Worm (Caenorhabditis elegans): Measurements from ENCODE around the gene ZK354.7.

ZK354.7 gene

DNA sequence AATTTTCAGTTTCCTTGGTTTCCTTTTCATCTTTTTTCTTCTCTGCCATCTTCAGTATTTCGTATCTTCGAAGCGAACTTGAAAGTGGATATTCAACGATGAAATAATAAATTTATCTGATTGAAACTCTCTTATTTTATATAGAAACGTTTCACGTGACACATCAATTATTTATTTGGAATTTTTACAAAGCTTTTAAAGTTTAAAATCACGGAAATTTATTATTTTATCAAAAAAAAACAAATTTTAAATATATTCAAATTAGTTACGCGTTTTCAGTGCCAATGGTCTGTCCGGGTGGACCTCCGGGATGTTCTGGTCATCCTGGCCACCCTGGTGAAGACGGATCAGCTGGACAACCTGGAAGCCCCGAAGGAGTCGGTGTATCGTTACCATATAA lies at the start of gene ZK354.7:
ZK354.7 (minus strand) TSS at position 101 of the 400 bp plus-strand sequence.
- TF ChIP-seq skn-1 (tag; optimal IDR thresholded peaks at IDR 0.05) (no peak), nhr-23 (tag; optimal IDR thresholded peaks at IDR 0.05) (no peak), hmg-11 (tag; optimal IDR thresholded peaks at IDR 0.05) (no peak), lin-39 (tag; optimal IDR thresholded peaks at IDR 0.05) (no peak), tbx-2 (tag; optimal IDR thresholded peaks at IDR 0.05) (no peak), nhr-67 (tag; optimal IDR thresholded peaks at IDR 0.05) (no peak), nfya-1 (tag; optimal IDR thresholded peaks at IDR 0.05; ENCODE audit: insufficient read depth) (no peak), aly-2 (tag; optimal IDR thresholded peaks at IDR 0.05) (no peak), fkh-10 (GFP tag; optimal IDR thresholded peaks at IDR 0.05) (no peak), ceh-28 (tag; optimal IDR thresholded peaks at IDR 0.05) (no peak), nhr-43 (tag; optimal IDR thresholded peaks at IDR 0.05; ENCODE audit: poor library complexity, severe bottlenecking) (no peak), sea-2 (GFP tag; optimal IDR thresholded peaks at IDR 0.05) (no peak), unc-39 (tag; optimal IDR thresholded peaks at IDR 0.05) (no peak), ztf-4 (tag; optimal IDR thresholded peaks at IDR 0.05) (no peak), ceh-82 (tag; optimal IDR thresholded peaks at IDR 0.05) (no peak), nhr-76 (tag; optimal IDR thresholded peaks at IDR 0.05) (no peak), ztf-11 (tag; optimal IDR thresholded peaks at IDR 0.05) (no peak)

DNA sequence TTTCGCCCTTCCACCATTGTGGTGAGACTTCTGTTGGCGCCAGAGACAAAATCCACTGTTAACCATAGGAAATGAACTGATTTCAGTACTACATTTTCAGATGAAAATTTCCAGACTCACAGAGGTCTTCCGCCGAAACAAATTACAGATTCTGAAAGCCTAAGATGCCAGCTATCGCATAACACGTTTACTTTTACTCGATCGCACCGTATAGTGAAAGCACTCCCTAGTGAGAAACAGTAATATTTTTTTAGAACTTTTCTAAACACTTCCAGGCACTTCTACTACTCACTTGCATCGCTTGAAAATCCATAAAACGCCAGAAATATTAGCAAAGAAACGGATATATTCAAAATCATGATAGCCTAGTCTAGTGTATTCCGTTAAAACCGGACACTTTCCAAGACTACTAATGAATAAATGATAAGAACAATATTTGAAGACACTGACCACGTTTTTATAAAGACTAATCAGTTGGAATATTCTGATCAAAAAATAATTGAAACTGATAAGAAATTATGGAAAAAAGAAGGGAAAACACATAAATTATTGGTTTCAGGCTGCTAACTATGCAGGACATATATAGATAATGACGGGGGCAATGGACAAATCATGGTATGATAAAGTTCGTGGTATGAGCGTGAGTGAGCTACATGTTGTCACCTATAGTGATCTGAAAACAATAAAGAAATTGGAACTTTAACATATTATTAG lies 47.7 kb upstream of the ZK354.7 start, which contains the start of gene gba-4:
gba-4 (minus strand) TSS at position 418 of the 714 bp plus-strand sequence.
- TF ChIP-seq pqm-1 (tag; optimal IDR thresholded peaks at IDR 0.05) (peak; percentile 42), elt-2 (tag; optimal IDR thresholded peaks at IDR 0.05) (peak; percentile 81)

DNA sequence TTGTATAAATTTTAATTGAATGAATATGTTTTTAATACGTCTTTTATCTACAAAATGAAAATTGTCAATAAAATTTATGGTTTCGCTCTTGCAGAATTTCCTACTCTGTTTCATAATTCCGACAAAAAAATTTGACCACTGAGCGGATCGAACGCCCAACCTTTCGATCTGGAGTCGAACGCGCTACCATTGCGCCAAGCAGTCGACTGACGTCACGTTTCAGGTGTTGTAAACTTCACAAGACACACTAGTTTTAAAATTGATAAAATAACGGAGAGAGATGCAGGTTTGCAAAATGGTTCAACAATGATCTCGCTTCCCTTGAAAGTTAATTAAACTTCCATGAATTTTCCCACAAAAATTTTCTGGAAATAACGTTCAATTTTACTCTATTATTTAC lies 41.2 kb upstream of the ZK354.7 start:
- TF ChIP-seq elt-2 (tag; optimal IDR thresholded peaks at IDR 0.05) (peak; percentile 30), pqm-1 (tag; optimal IDR thresholded peaks at IDR 0.05) (peak; percentile 22), nfya-1 (tag; optimal IDR thresholded peaks at IDR 0.05; ENCODE audit: insufficient read depth) (peak; percentile 13), nhr-77 (tag; optimal IDR thresholded peaks at IDR 0.05) (no peak), nhr-43 (tag; optimal IDR thresholded peaks at IDR 0.05; ENCODE audit: poor library complexity, severe bottlenecking) (peak; percentile 17)

DNA sequence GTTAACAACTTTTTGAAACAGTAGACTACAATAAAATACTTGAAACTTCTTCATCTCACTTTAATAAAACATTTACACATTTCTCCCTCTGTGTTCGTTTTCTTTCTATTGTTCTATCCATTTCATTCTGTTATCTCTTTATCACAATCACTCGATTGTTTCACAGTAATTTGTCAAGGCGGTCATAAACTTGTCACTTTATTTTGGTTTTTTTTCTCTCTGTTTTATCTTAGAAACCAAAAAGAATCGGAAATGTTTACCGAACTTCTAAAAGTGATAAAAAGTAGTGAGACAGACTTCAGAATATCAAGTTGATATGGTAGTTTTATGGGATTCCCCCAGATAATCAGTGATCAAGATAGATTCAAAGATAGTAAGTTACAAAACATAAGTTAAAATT lies 36.3 kb upstream of the ZK354.7 start, which contains the start of gene Y4C6B.2:
Y4C6B.2 (plus strand) TSS at position 320 of the 400 bp plus-strand sequence.
- TF ChIP-seq elt-3 (tag; optimal IDR thresholded peaks at IDR 0.05) (peak in 1 of 3 experiments; percentile 24), snpc-4 (tag; optimal IDR thresholded peaks at IDR 0.05) (no peak)

ce11 chrIV:5337649-5338048 lies 34.7 kb upstream of the ZK354.7 start:
- TF ChIP-seq hmg-11 (tag; optimal IDR thresholded peaks at IDR 0.05), result no peak
- TF ChIP-seq ama-1 (optimal IDR thresholded peaks at IDR 0.05), result no peak
- TF ChIP-seq nhr-76 (tag; optimal IDR thresholded peaks at IDR 0.05), result no peak
- no peak for TF ChIP-seq ceh-9 (tag; optimal IDR thresholded peaks at IDR 0.05)
- TF ChIP-seq fkh-10 (GFP tag; optimal IDR thresholded peaks at IDR 0.05), result no peak
- no peak for TF ChIP-seq daf-12 (tag; optimal IDR thresholded peaks at IDR 0.05)
- no peak for TF ChIP-seq nhr-25 (tag; optimal IDR thresholded peaks at IDR 0.05)
- no peak for TF ChIP-seq snpc-4 (tag; optimal IDR thresholded peaks at IDR 0.05)

- TF ChIP-seq skn-1 (tag; optimal IDR thresholded peaks at IDR 0.05) (peak; percentile 39), lin-15B (tag; optimal IDR thresholded peaks at IDR 0.05) (peak; percentile 40), pha-4 (tag; optimal IDR thresholded peaks at IDR 0.05) (peak; percentile 63), hmg-11 (tag; optimal IDR thresholded peaks at IDR 0.05) (peak; percentile 56), tbx-2 (tag; optimal IDR thresholded peaks at IDR 0.05) (no peak), jun-1 (tag; optimal IDR thresholded peaks at IDR 0.05) (peak; percentile 23), lsy-12 (tag; optimal IDR thresholded peaks at IDR 0.05) (peak; percentile 42), nhr-43 (tag; optimal IDR thresholded peaks at IDR 0.05; ENCODE audit: poor library complexity, severe bottlenecking) (peak; percentile 57), snpc-4 (tag; optimal IDR thresholded peaks at IDR 0.05) (peak; percentile 9), egl-5 (tag; optimal IDR thresholded peaks at IDR 0.05) (peak; percentile 46), nfya-1 (tag; optimal IDR thresholded peaks at IDR 0.05; ENCODE audit: insufficient read depth) (peak; percentile 63), aly-2 (tag; optimal IDR thresholded peaks at IDR 0.05) (no peak), sea-2 (GFP tag; optimal IDR thresholded peaks at IDR 0.05) (no peak), pqm-1 (tag; optimal IDR thresholded peaks at IDR 0.05) (peak; percentile 52), ceh-9 (tag; optimal IDR thresholded peaks at IDR 0.05) (no peak), elt-2 (tag; optimal IDR thresholded peaks at IDR 0.05) (peak; percentile 10), nhr-25 (tag; optimal IDR thresholded peaks at IDR 0.05) (peak; percentile 34), nhr-28 (tag; optimal IDR thresholded peaks at IDR 0.05) (no peak)
Measured at ce11 chrIV:5334518-5334917, 31.6 kb upstream of the ZK354.7 start.
